Worm (Caenorhabditis elegans): ENCODE results near the gene F52E1.9.

Gene F52E1.9

DNA sequence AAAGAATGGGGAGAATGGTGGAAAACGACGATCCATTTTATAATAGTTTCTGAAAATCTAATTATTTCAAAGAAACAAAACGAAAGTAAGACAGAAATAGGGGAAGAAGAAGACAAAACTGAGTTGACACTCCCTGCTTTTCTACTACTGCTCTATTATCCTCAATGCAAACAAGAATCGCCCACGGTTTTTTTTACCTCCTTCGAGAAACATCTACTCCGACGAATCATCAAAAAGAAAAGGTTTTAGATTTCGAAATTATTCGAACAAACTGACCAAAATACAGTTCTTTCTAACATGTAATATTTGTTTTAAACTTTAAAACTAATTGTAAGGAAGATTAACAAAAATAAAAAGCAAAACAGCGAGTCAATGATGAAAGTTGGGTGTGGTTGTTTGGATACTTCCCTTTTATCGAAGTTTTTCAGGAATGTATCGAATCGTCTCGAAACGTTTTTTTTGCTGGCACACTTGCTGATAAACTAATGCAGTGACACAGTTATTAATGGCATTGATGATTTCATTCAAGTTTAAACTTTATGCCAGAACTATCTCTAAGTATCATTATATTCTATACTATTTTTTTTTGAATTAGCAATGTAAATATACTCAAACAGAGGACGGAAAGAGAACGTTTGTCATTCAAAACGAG lies 16.5 kb downstream of the F52E1.9 start, which contains the start of gene hsp-17:
hsp-17 (minus strand) TSS at position 51 of the 652 bp plus-strand sequence.
- TF ChIP-seq skn-1 (tag; optimal IDR thresholded peaks at IDR 0.05) (no peak), hlh-11 (tag; optimal IDR thresholded peaks at IDR 0.05) (peak; percentile 24), T26A8.4 (GFP tag; IDR thresholded peaks at IDR 0.05) (no peak), Y48G9A.11 (GFP tag; IDR thresholded peaks at IDR 0.05) (no peak), F26F4.8 (GFP tag; conservative IDR thresholded peaks at IDR 0.05) (no peak), daf-16 (GFP tag; optimal IDR thresholded peaks at IDR 0.05) (no peak), daf-16 (tag; optimal IDR thresholded peaks at IDR 0.05) (peak; percentile 68), arid-1 (GFP tag; conservative IDR thresholded peaks at IDR 0.05) (no peak), hmg-1.1 (GFP tag; IDR thresholded peaks at IDR 0.05) (no peak), cey-2 (tag; optimal IDR thresholded peaks at IDR 0.05; ENCODE audit: borderline replicate concordance, insufficient read depth) (no peak), lim-7 (GFP tag; IDR thresholded peaks at IDR 0.05) (no peak), dmd-6 (GFP tag; IDR thresholded peaks at IDR 0.05) (peak; percentile 27; the same call in 1 of the 2 replicates), nhr-10 (tag; optimal IDR thresholded peaks at IDR 0.05) (no peak), lin-15B (tag; optimal IDR thresholded peaks at IDR 0.05) (no peak), aha-1 (tag) (no peak), nhr-42 (GFP tag; IDR thresholded peaks at IDR 0.05) (no peak), nhr-28 (tag; optimal IDR thresholded peaks at IDR 0.05) (peak; percentile 15), daf-12 (tag; optimal IDR thresholded peaks at IDR 0.05) (no peak), duxl-1 (tag; optimal IDR thresholded peaks at IDR 0.05; ENCODE audit: poor library complexity) (no peak), snpc-1.2 (GFP tag; IDR thresholded peaks at IDR 0.05) (no peak), mes-2 (tag; optimal IDR thresholded peaks at IDR 0.05; ENCODE audit: poor library complexity, severe bottlenecking) (no peak), ceh-28 (tag; optimal IDR thresholded peaks at IDR 0.05) (no peak), pha-4 (GFP tag; IDR thresholded peaks at IDR 0.05) (no peak), pha-4 (tag; optimal IDR thresholded peaks at IDR 0.05) (peak; percentile 52), R02D3.7 (tag; optimal IDR thresholded peaks at IDR 0.05) (no peak), nhr-76 (tag; optimal IDR thresholded peaks at IDR 0.05) (no peak), pqm-1 (tag; optimal IDR thresholded peaks at IDR 0.05) (peak; percentile 16), nhr-6 (tag; optimal IDR thresholded peaks at IDR 0.05) (no peak), nhr-237 (tag; optimal IDR thresholded peaks at IDR 0.05) (no peak), dve-1 (tag; optimal IDR thresholded peaks at IDR 0.05; ENCODE audit: insufficient read depth) (no peak), Y105C5A.15 (GFP tag; IDR thresholded peaks at IDR 0.05) (no peak), nhr-48 (tag; optimal IDR thresholded peaks at IDR 0.05) (no peak), ces-1 (GFP tag; optimal IDR thresholded peaks at IDR 0.05) (no peak)

DNA sequence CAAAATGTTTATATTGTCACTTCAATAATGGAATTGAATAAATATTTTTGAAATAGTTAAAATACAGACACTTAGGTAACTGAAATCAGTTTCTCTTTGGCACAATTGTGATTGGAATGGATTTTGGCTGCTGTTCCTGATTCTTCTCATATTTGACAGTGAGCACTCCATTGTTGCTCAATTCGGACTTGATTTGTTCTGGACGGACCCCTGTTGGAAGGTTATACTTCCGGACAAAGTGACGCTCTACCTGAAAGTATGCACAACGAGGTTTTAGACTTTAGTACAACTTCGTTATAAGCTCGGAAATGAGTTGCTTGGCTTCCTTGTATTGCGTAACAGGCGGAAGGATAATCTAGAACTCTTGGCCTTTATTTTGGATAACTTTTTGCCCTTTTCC lies 17.7 kb downstream of the F52E1.9 start:
- TF ChIP-seq D1046.2 (GFP tag; IDR thresholded peaks at IDR 0.05): 0 out of 2 replicates have a peak, but pooled peaks have one; percentile 37
- no peak for TF ChIP-seq F26F4.8 (GFP tag; conservative IDR thresholded peaks at IDR 0.05)
- TF ChIP-seq zfp-3 (GFP tag; conservative IDR thresholded peaks at IDR 0.05): peak; percentile 48; the same call in 1 of the 2 replicates
- no peak for TF ChIP-seq daf-16 (GFP tag; optimal IDR thresholded peaks at IDR 0.05)
- peak; percentile 9 for TF ChIP-seq daf-16 (tag; optimal IDR thresholded peaks at IDR 0.05)
- peak in 1 of 2 experiments; percentile 59 for TF ChIP-seq unc-62 (GFP tag; optimal IDR thresholded peaks at IDR 0.05 in 1 of 2)
- TF ChIP-seq unc-62 (tag; optimal IDR thresholded peaks at IDR 0.05): no peak
- 0 out of 2 replicates have a peak, but pooled peaks have one; percentile 41 for TF ChIP-seq php-3 (GFP tag; IDR thresholded peaks at IDR 0.05)

DNA sequence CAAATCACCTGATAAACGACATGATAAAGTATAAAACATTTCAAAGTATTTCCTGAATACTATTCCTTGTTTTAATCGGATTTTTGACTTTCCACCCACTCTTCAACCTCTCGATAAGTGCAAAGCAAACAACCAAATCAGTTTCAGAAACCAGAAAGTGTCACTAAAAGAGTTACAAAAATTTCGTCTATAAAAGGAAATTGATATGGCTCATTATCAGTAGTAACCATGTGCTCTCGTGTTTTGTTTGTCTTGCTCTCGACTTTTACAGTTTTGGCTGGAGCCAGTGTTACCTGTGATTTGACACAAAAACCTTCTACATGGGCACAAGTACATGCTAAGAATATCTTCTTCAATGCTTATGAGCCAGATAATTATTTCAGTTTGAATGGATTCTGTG lies 18.8 kb downstream of the F52E1.9 start, which contains the start of gene F52E1.14:
F52E1.14 (plus strand) TSS at position 207 of the 400 bp plus-strand sequence.
- no peak for TF ChIP-seq R02D3.7 (tag; optimal IDR thresholded peaks at IDR 0.05)
- TF ChIP-seq nhr-76 (tag; optimal IDR thresholded peaks at IDR 0.05): no peak
- 0 out of 2 replicates have a peak, but pooled peaks have one; percentile 5 for TF ChIP-seq nhr-41 (GFP tag; IDR thresholded peaks at IDR 0.05)
- peak; percentile 67 for TF ChIP-seq nhr-28 (tag; optimal IDR thresholded peaks at IDR 0.05)
- TF ChIP-seq dpl-1 (GFP tag; optimal IDR thresholded peaks at IDR 0.05): no peak
- no peak for TF ChIP-seq ctbp-1 (GFP tag; IDR thresholded peaks at IDR 0.05)
- TF ChIP-seq pqm-1 (tag; optimal IDR thresholded peaks at IDR 0.05): peak; percentile 67
- no peak for TF ChIP-seq hif-1 (tag; optimal IDR thresholded peaks at IDR 0.05)
- TF ChIP-seq pha-4 (GFP tag; IDR thresholded peaks at IDR 0.05): no peak
- TF ChIP-seq pha-4 (tag; optimal IDR thresholded peaks at IDR 0.05): no peak
- TF ChIP-seq mxl-3 (GFP tag; optimal IDR thresholded peaks at IDR 0.05): peak; percentile 8
- TF ChIP-seq hlh-11 (tag; optimal IDR thresholded peaks at IDR 0.05): peak; percentile 72
- no peak for TF ChIP-seq egl-27 (tag; optimal IDR thresholded peaks at IDR 0.05)
- no peak for TF ChIP-seq daf-16 (GFP tag; optimal IDR thresholded peaks at IDR 0.05)
- peak; percentile 80 for TF ChIP-seq daf-16 (tag; optimal IDR thresholded peaks at IDR 0.05)
- peak in 1 of 2 experiments; percentile 56 for TF ChIP-seq unc-62 (GFP tag; optimal IDR thresholded peaks at IDR 0.05 in 1 of 2)
- TF ChIP-seq unc-62 (tag; optimal IDR thresholded peaks at IDR 0.05): no peak
- TF ChIP-seq dmd-6 (GFP tag; IDR thresholded peaks at IDR 0.05): peak; percentile 80
- TF ChIP-seq nhr-48 (tag; optimal IDR thresholded peaks at IDR 0.05): peak; percentile 11
- TF ChIP-seq egl-43 (GFP tag; IDR thresholded peaks at IDR 0.05): no peak
- TF ChIP-seq mdt-29 (GFP tag; IDR thresholded peaks at IDR 0.05): no peak; the same call in 1 of the 2 replicates
- peak; percentile 37; the same call in 1 of the 2 replicates for TF ChIP-seq php-3 (GFP tag; IDR thresholded peaks at IDR 0.05)
